Fruit fly (Drosophila melanogaster) whole organism, pupa: Measurements from ENCODE around the gene CG15882.

Experiments
- CG10348 ChIP-seq: fragments of 200-800 bp; sonication (Bioruptor generic); IDR thresholded peaks from 2 replicates; pipeline ENCODE4 v1.3.6; 2022; ENCODE audit warnings: missing biosample characterization, missing genetic modification characterization
- CG12605 ChIP-seq: fragments of 200-800 bp; sonication (Bioruptor generic); IDR thresholded peaks from 2 replicates; pipeline ENCODE4 v1.3.6; 2022; ENCODE audit warnings: missing biosample characterization, missing genetic modification characterization
- CG13204 ChIP-seq: fragments of 200-800 bp; sonication (Bioruptor generic); optimal IDR thresholded peaks from 2 replicates; lab custom pipeline; 2018; ENCODE audit warnings: missing biosample characterization, mild to moderate bottlenecking, missing genetic modification characterization, moderate library complexity
- CG14655 ChIP-seq: fragments of 200-800 bp; sonication (Bioruptor generic); optimal IDR thresholded peaks from 3 replicates; lab custom pipeline; 2017; ENCODE audit warnings: mild to moderate bottlenecking, missing biosample characterization, missing genetic modification reagents, missing genetic modification characterization
- CG15710 ChIP-seq: fragments of 200-800 bp; sonication (Bioruptor generic); optimal IDR thresholded peaks from 2 replicates; lab custom pipeline; 2018; ENCODE audit warnings: missing biosample characterization, mild to moderate bottlenecking, missing genetic modification characterization, moderate library complexity
- CG17806 ChIP-seq: fragments of 200-800 bp; sonication (Bioruptor generic); optimal IDR thresholded peaks from 2 replicates; lab custom pipeline; 2018; ENCODE audit warnings: missing biosample characterization, mild to moderate bottlenecking, missing genetic modification characterization, moderate library complexity
- CG32121 ChIP-seq: fragments of 200-800 bp; sonication (Bioruptor generic); IDR thresholded peaks from 2 replicates; pipeline ENCODE4 v1.3.6; 2022; ENCODE audit warnings: missing biosample characterization, missing genetic modification characterization
- CG34367 ChIP-seq: fragments of 200-800 bp; sonication (Bioruptor generic); optimal IDR thresholded peaks from 2 replicates; lab custom pipeline; 2018; ENCODE audit warnings: missing biosample characterization, mild to moderate bottlenecking, missing genetic modification characterization
- CG4496 ChIP-seq: fragments of 200-800 bp; sonication (Bioruptor generic); IDR thresholded peaks from 3 replicates; pipeline ENCODE4 v1.3.6; 2022; ENCODE audit warnings: missing biosample characterization, missing genetic modification characterization
- CG8159 ChIP-seq: fragments of 200-800 bp; sonication (Bioruptor generic); optimal IDR thresholded peaks from 3 replicates; lab custom pipeline; 2018; ENCODE audit warnings: missing biosample characterization, mild to moderate bottlenecking, missing genetic modification characterization, moderate library complexity
- CG8301 ChIP-seq: fragments of 200-800 bp; sonication (Bioruptor generic); optimal IDR thresholded peaks from 2 replicates; lab custom pipeline; 2018; ENCODE audit warnings: missing biosample characterization, mild to moderate bottlenecking, missing genetic modification characterization
- CG9948 ChIP-seq: fragments of 200-800 bp; sonication (Bioruptor generic); optimal IDR thresholded peaks from 2 replicates; lab custom pipeline; 2018; ENCODE audit warnings: missing biosample characterization, mild to moderate bottlenecking, missing genetic modification characterization, moderate library complexity
- D1 ChIP-seq: fragments of 200-800 bp; sonication (Bioruptor generic); optimal IDR thresholded peaks from 2 replicates; lab custom pipeline; 2018; ENCODE audit warnings: missing biosample characterization, mild to moderate bottlenecking, missing genetic modification characterization, moderate library complexity
- EcR ChIP-seq: fragments of 200-800 bp; sonication (Bioruptor generic); optimal IDR thresholded peaks from 3 replicates; lab custom pipeline; 2019; ENCODE audit warnings: missing biosample characterization, missing genetic modification characterization, mild to moderate bottlenecking, moderate library complexity, missing genetic modification reagents
- Ets98B ChIP-seq: fragments of 200-800 bp; sonication (Bioruptor generic); IDR thresholded peaks from 2 replicates; pipeline ENCODE4 v1.3.6; 2022; ENCODE audit warnings: missing biosample characterization, missing genetic modification characterization
- Pif1A ChIP-seq: fragments of 200-800 bp; sonication (Bioruptor generic); optimal IDR thresholded peaks from 3 replicates; lab custom pipeline; 2016; ENCODE audit warnings: missing biosample characterization, missing genetic modification characterization
- Pif1B ChIP-seq: fragments of 200-800 bp; sonication (Bioruptor generic); optimal IDR thresholded peaks from 3 replicates; lab custom pipeline; 2016; ENCODE audit warnings: missing biosample characterization, missing genetic modification characterization
- Snoo ChIP-seq: fragments of 200-800 bp; sonication (Bioruptor generic); optimal IDR thresholded peaks from 3 replicates; lab custom pipeline; 2017; ENCODE audit warnings: missing biosample characterization, mild to moderate bottlenecking, missing genetic modification characterization, inconsistent platforms
- fd96Ca ChIP-seq: fragments of 200-800 bp; sonication (Bioruptor generic); IDR thresholded peaks from 3 replicates; pipeline ENCODE4 v1.3.6; 2022; ENCODE audit warnings: missing biosample characterization, missing genetic modification characterization
- gl ChIP-seq: fragments of 200-800 bp; sonication (Bioruptor generic); optimal IDR thresholded peaks from 2 replicates; lab custom pipeline; 2018; ENCODE audit warnings: missing biosample characterization, mild to moderate bottlenecking, missing genetic modification characterization
- rn ChIP-seq: fragments of 200-800 bp; sonication (Bioruptor generic); IDR thresholded peaks from 2 replicates; pipeline ENCODE4 v1.3.6; 2022; ENCODE audit warnings: missing biosample characterization, missing genetic modification characterization

Gene CG15882

DNA sequence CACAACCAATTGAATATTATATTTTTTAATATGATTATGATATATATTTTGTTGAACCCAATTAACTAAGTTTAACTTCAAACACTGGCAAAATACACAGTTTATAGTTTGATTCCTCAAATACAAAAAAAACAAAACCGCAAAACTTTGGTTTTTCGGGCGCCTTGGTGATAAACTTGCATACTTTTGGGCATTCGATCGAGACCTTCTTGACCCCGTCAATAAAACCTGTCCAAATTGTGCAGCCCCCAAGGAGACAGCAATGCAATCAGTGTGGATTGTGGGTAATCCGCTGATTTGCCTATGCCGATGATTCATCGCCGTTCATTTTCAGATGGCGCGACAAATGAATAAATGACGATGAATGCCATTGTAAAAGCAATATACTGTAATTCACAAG is 33.3 kb upstream of the CG15882 start:
- TF ChIP-seq Snoo (no peak), CG8159 (tag; lab: Kevin White, UChicago) (no peak), Pif1A (GFP tag; lab: Kevin White, UChicago) (no peak), CG13204 (no peak), rn (GFP tag; lab: Robert Waterston, UW) (no peak)
- TF ChIP-seq, all 21 proteins: peak for 0

DNA sequence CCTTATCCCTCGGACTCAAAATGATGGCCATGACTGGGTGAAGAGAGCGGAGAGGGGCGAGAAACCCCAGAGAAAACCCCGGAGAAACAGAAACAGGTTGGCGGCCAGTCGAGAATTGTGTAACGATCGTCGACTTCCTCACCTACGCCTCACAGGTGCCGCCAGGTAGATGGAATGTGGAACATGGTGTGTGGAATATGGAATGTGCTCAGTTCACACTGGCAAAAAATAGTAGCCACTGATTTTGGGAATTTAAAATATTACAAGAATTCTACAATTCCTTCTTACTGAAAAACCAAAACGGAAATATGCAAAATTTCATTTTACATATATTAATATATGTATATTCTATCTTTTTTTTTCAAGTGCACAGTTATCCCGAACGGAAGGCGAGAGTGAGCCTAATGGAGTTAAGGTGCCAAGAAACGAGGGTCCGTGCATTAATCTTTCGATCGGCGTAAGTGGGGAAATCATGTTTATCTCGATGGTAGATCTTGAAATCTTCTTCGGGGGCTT is 31.8 kb upstream of the CG15882 start:
- peak; percentile 69 for TF ChIP-seq D1
- peak; percentile 60 for TF ChIP-seq rn (GFP tag; lab: Robert Waterston, UW)
- TF ChIP-seq CG9948 (tag; lab: Kevin White, UChicago), result peak; percentile 89
- TF ChIP-seq fd96Ca, result peak; percentile 66; the same call in 1 of the 3 replicates
- peak; percentile 79 for TF ChIP-seq CG8301 (tag; lab: Kevin White, UChicago)
- peak; percentile 77 for TF ChIP-seq Pif1B (GFP tag; lab: Kevin White, UChicago)
- TF ChIP-seq EcR (GFP tag; lab: Kevin White, UChicago), result peak; percentile 71
- peak; percentile 75 for TF ChIP-seq gl (tag; lab: Kevin White, UChicago)
- no peak for TF ChIP-seq CG10348
- peak; percentile 90 for TF ChIP-seq CG17806 (tag; lab: Kevin White, UChicago)
- TF ChIP-seq CG4496, result peak; percentile 87
- TF ChIP-seq CG14655 (GFP tag; lab: Kevin White, UChicago), result peak; percentile 85
- peak; percentile 92 for TF ChIP-seq CG15710 (tag; lab: Kevin White, UChicago)
- peak; percentile 79 for TF ChIP-seq CG32121 (GFP tag; lab: Robert Waterston, UW)
- TF ChIP-seq Pif1A (GFP tag; lab: Kevin White, UChicago), result peak; percentile 79
- TF ChIP-seq CG8159 (tag; lab: Kevin White, UChicago), result peak; percentile 92
- peak; percentile 82 for TF ChIP-seq Snoo
- TF ChIP-seq CG34367, result peak; percentile 88
- TF ChIP-seq Ets98B (GFP tag; lab: Robert Waterston, UW), result peak; percentile 71
- TF ChIP-seq CG13204, result peak; percentile 75
- TF ChIP-seq CG12605 (GFP tag; lab: Robert Waterston, UW), result peak; percentile 79
- TF ChIP-seq, all 21 proteins: peak for 20

DNA sequence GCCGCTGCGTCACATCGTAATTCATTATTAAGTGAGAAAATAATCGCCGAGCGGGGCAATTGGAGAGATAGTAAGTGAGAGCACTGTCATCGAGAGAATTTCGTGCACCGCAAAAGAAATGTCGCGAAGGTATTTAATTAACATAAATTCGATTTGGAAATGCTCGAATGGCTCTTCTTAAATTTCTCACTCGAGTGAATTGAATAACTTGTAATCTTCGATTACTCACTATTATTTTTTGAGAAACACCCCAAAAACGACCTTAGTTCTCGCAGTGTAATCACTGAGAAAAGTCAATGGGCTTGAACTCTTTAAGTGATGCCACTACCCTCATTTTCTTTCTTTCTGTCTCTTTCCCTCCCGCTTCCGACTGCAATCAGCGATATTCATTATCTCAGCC is 30.8 kb upstream of the CG15882 start:
- TF ChIP-seq EcR (GFP tag; lab: Kevin White, UChicago), result peak; percentile 94
- TF ChIP-seq gl (tag; lab: Kevin White, UChicago), result peak; percentile 84
- TF ChIP-seq CG13204, result peak; percentile 67
- TF ChIP-seq CG8301 (tag; lab: Kevin White, UChicago), result peak; percentile 93
- peak; percentile 90 for TF ChIP-seq CG12605 (GFP tag; lab: Robert Waterston, UW)
- TF ChIP-seq CG8159 (tag; lab: Kevin White, UChicago), result peak; percentile 91
- peak; percentile 23 for TF ChIP-seq D1
- TF ChIP-seq CG10348, result peak; percentile 24; the same call in 1 of the 2 replicates
- TF ChIP-seq fd96Ca, result peak; percentile 95
- TF ChIP-seq CG32121 (GFP tag; lab: Robert Waterston, UW), result peak; percentile 90
- TF ChIP-seq CG14655 (GFP tag; lab: Kevin White, UChicago), result peak; percentile 95
- TF ChIP-seq CG9948 (tag; lab: Kevin White, UChicago), result peak; percentile 85
- peak; percentile 93 for TF ChIP-seq Snoo
- peak; percentile 91 for TF ChIP-seq CG34367
- TF ChIP-seq CG17806 (tag; lab: Kevin White, UChicago), result peak; percentile 91
- TF ChIP-seq Pif1A (GFP tag; lab: Kevin White, UChicago), result peak; percentile 96
- peak; percentile 88 for TF ChIP-seq rn (GFP tag; lab: Robert Waterston, UW)
- TF ChIP-seq Ets98B (GFP tag; lab: Robert Waterston, UW), result peak; percentile 94
- peak; percentile 96 for TF ChIP-seq Pif1B (GFP tag; lab: Kevin White, UChicago)
- peak; percentile 92 for TF ChIP-seq CG15710 (tag; lab: Kevin White, UChicago)
- peak; percentile 94 for TF ChIP-seq CG4496
- TF ChIP-seq, all 21 proteins: peak for 21

DNA sequence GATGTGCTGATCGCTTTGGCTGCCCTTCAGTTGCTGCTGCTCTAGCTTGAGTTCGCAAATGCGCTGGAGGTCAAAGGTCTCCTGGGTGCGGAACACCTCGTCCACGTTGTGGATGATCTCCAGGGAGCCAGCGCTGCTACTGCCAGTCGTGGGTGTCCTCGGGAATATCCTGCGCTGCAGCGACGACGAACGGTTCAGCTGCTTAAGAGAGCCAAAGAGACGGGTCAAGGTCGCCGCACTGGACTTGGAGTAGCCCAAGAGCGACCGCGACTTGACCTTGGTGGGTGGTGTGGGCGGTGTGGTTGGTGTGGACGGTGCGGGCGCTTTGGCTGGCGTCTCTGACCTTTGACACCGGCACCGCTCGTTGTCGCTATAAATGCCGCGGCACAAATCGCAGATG is 30.1 kb upstream of the CG15882 start:
- TF ChIP-seq Pif1B (GFP tag; lab: Kevin White, UChicago) (no peak), Ets98B (GFP tag; lab: Robert Waterston, UW) (no peak), CG9948 (tag; lab: Kevin White, UChicago) (no peak), CG10348 (no peak), rn (GFP tag; lab: Robert Waterston, UW) (no peak), Pif1A (GFP tag; lab: Kevin White, UChicago) (no peak)

DNA sequence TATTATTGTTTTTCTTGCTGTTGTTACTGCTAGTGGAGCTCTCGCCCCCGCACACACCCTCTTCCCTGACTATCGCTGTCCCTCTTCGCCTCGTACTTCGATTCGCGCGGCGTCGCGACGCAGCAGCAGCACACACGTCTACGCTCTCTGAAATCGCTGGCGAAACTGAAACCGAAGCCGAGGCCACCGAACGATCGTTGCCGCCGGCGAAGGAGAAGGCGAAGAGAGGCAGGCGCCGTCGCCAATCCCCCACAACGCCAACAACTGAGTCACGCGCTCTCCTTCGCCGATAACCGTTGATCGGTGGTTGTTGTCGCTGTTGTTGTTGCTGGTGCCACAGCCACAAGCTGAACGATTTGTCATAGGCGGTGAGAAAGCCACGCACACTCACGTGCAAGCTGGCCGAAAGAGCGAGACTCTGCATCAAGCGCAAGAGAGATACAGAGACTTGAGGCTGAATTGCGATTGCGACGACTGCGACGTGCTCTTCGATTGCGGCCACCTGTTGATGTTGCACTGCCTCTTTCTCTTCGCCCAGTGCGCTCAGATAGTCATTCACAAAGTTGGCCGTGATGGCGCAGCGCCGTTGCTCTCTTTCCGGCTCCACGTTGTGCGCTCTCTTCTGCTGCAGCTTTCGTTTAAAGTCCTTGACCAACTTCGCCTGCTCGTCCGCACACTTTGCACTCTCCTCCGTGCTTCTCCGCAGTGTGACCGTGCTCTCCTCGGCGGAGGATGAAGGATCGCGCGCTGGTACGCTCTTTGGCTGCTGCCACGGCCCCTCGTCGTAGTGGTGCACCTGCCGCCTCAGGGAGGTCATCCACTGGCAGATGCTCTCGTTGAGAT is 29.3 kb upstream of the CG15882 start:
- TF ChIP-seq CG14655 (GFP tag; lab: Kevin White, UChicago), result no peak
- no peak for TF ChIP-seq CG10348
- no peak for TF ChIP-seq CG8301 (tag; lab: Kevin White, UChicago)
- peak; percentile 46; the same call in 1 of the 2 replicates for TF ChIP-seq Ets98B (GFP tag; lab: Robert Waterston, UW)
- TF ChIP-seq fd96Ca, result peak; percentile 56; the same call in 2 of the 3 replicates
- no peak for TF ChIP-seq CG15710 (tag; lab: Kevin White, UChicago)
- no peak for TF ChIP-seq CG8159 (tag; lab: Kevin White, UChicago)
- 0 out of 2 replicates have a peak, but pooled peaks have one; percentile 17 for TF ChIP-seq CG12605 (GFP tag; lab: Robert Waterston, UW)
- TF ChIP-seq rn (GFP tag; lab: Robert Waterston, UW), result no peak
- no peak for TF ChIP-seq CG34367
- peak; percentile 50 for TF ChIP-seq CG32121 (GFP tag; lab: Robert Waterston, UW)
- TF ChIP-seq gl (tag; lab: Kevin White, UChicago), result peak; percentile 6
- TF ChIP-seq CG13204, result peak; percentile 79
- no peak for TF ChIP-seq Pif1A (GFP tag; lab: Kevin White, UChicago)
- TF ChIP-seq CG9948 (tag; lab: Kevin White, UChicago), result no peak
- TF ChIP-seq Pif1B (GFP tag; lab: Kevin White, UChicago), result peak; percentile 49
- no peak for TF ChIP-seq D1
- TF ChIP-seq CG17806 (tag; lab: Kevin White, UChicago), result no peak
- TF ChIP-seq Snoo, result no peak
- TF ChIP-seq EcR (GFP tag; lab: Kevin White, UChicago), result peak; percentile 82
- TF ChIP-seq CG4496, result peak; percentile 64
